Worm (Caenorhabditis elegans) whole organism, L3 larva: ENCODE measurements around the gene C14B1.12.

Experiments
- R02D3.7 ChIP-seq: fragments of 150-350 bp; optimal IDR thresholded peaks from 2 replicates; lab custom pipeline; 2014; ENCODE audit warnings: missing biosample characterization, missing genetic modification characterization
- ZK546.5 ChIP-seq: sonication (generic microtip); optimal IDR thresholded peaks from 2 replicates; lab custom pipeline; 2017; ENCODE audit warnings: missing biosample characterization, missing genetic modification characterization
- aly-2 ChIP-seq: fragments of 150-350 bp; optimal IDR thresholded peaks from 2 replicates; lab custom pipeline; 2014; ENCODE audit warnings: missing biosample characterization, missing genetic modification characterization
- ama-1 ChIP-seq: fragments of 150-350 bp; optimal IDR thresholded peaks from 2 replicates; lab custom pipeline; 2018
- daf-12 ChIP-seq: fragments of 150-350 bp; optimal IDR thresholded peaks from 2 replicates; lab custom pipeline; 2014; ENCODE audit warnings: missing biosample characterization, missing genetic modification reagents, missing genetic modification characterization
- egl-27 ChIP-seq: sonication (generic microtip); optimal IDR thresholded peaks from 4 replicates; lab custom pipeline; 2017; ENCODE audit warnings: missing biosample characterization, missing genetic modification reagents, missing genetic modification characterization
- elt-1 ChIP-seq: fragments of 150-350 bp; optimal IDR thresholded peaks from 2 replicates; lab custom pipeline; 2014; ENCODE audit warnings: missing biosample characterization, missing genetic modification characterization
- elt-2 ChIP-seq: sonication (generic microtip); optimal IDR thresholded peaks from 2 replicates; lab custom pipeline; 2016; ENCODE audit warnings: missing genetic modification reagents, mild to moderate bottlenecking, missing genetic modification characterization, missing compliant biosample characterization
- elt-3 ChIP-seq, 3 experiments: fragments of 150-350 bp in 1 of 3; sonication (generic microtip) in 2 of 3; optimal IDR thresholded peaks; 2 replicates in 2 of 3; 4 replicates in 1 of 3; lab custom pipeline; 2014 to 2017; ENCODE audit warnings: missing biosample characterization in 3 of 3, missing genetic modification characterization in 3 of 3
- eor-1 ChIP-seq, 2 experiments: fragments of 150-350 bp; optimal IDR thresholded peaks; 2 replicates each; lab custom pipeline; 2014 to 2018; ENCODE audit warnings: missing biosample characterization in 2 of 2, missing genetic modification characterization in 2 of 2
- fkh-10 ChIP-seq: sonication (generic microtip); optimal IDR thresholded peaks from 2 replicates; lab custom pipeline; 2017; ENCODE audit warnings: missing biosample characterization, missing genetic modification reagents, missing genetic modification characterization
- fos-1 ChIP-seq: fragments of 150-350 bp; optimal IDR thresholded peaks from 2 replicates; lab custom pipeline; 2014; ENCODE audit warnings: missing biosample characterization, missing genetic modification characterization
- hmg-11 ChIP-seq: sonication (generic microtip); optimal IDR thresholded peaks from 2 replicates; lab custom pipeline; 2016; ENCODE audit warnings: missing genetic modification characterization, missing compliant biosample characterization
- jun-1 ChIP-seq: fragments of 150-350 bp; optimal IDR thresholded peaks from 2 replicates; lab custom pipeline; 2014; ENCODE audit warnings: missing biosample characterization, missing genetic modification reagents, missing genetic modification characterization
- lin-15B ChIP-seq: fragments of 150-350 bp; optimal IDR thresholded peaks from 2 replicates; lab custom pipeline; 2014; ENCODE audit warnings: missing biosample characterization, missing genetic modification characterization
- lin-39 ChIP-seq: fragments of 150-350 bp; optimal IDR thresholded peaks from 2 replicates; lab custom pipeline; 2018; ENCODE audit warnings: missing biosample characterization, missing genetic modification reagents, missing genetic modification characterization
- mdl-1 ChIP-seq: fragments of 150-350 bp; optimal IDR thresholded peaks from 2 replicates; lab custom pipeline; 2014; ENCODE audit warnings: missing biosample characterization, missing genetic modification characterization
- mml-1 ChIP-seq: fragments of 150-350 bp; sonication (generic microtip); optimal IDR thresholded peaks from 3 replicates; lab custom pipeline; 2014; ENCODE audit warnings: missing biosample characterization, missing genetic modification characterization
- nfya-1 ChIP-seq: sonication (generic microtip); optimal IDR thresholded peaks from 2 replicates; lab custom pipeline; 2017; ENCODE audit warnings: missing genetic modification characterization, mild to moderate bottlenecking, missing compliant biosample characterization, antibody characterized with exemption, moderate library complexity; ENCODE audit not compliant: insufficient read depth
- nhr-11 ChIP-seq: fragments of 150-350 bp; optimal IDR thresholded peaks from 2 replicates; lab custom pipeline; 2014; ENCODE audit warnings: missing biosample characterization, missing genetic modification characterization
- nhr-12 ChIP-seq: fragments of 150-350 bp; optimal IDR thresholded peaks from 2 replicates; lab custom pipeline; 2014; ENCODE audit warnings: missing biosample characterization, missing genetic modification characterization
- nhr-237 ChIP-seq: fragments of 150-350 bp; optimal IDR thresholded peaks from 2 replicates; lab custom pipeline; 2014; ENCODE audit warnings: missing biosample characterization, missing genetic modification characterization
- nhr-25 ChIP-seq: sonication (generic microtip); optimal IDR thresholded peaks from 2 replicates; lab custom pipeline; 2017; ENCODE audit warnings: missing biosample characterization, missing genetic modification characterization
- nhr-28 ChIP-seq: fragments of 150-350 bp; optimal IDR thresholded peaks from 2 replicates; lab custom pipeline; 2014; ENCODE audit warnings: missing biosample characterization, missing genetic modification characterization
- nhr-77 ChIP-seq: fragments of 150-350 bp; optimal IDR thresholded peaks from 2 replicates; lab custom pipeline; 2014; ENCODE audit warnings: missing biosample characterization, missing genetic modification characterization
- pqm-1 ChIP-seq: fragments of 150-350 bp; optimal IDR thresholded peaks from 2 replicates; lab custom pipeline; 2017; ENCODE audit warnings: missing biosample characterization, missing genetic modification characterization, inconsistent platforms
- sea-2 ChIP-seq: fragments of 150-350 bp; sonication (generic microtip); optimal IDR thresholded peaks from 4 replicates; lab custom pipeline; 2014; ENCODE audit warnings: missing biosample characterization, missing genetic modification reagents, missing genetic modification characterization
- snpc-4 ChIP-seq: fragments of 150-350 bp; optimal IDR thresholded peaks from 2 replicates; lab custom pipeline; 2014; ENCODE audit warnings: missing biosample characterization, missing genetic modification characterization
- tbx-2 ChIP-seq: sonication (generic microtip); optimal IDR thresholded peaks from 2 replicates; lab custom pipeline; 2016; ENCODE audit warnings: mild to moderate bottlenecking, missing genetic modification characterization, missing compliant biosample characterization
- unc-39 ChIP-seq: sonication (generic microtip); optimal IDR thresholded peaks from 4 replicates; lab custom pipeline; 2017; ENCODE audit warnings: missing biosample characterization, missing genetic modification characterization
- unc-62 ChIP-seq: fragments of 150-350 bp; sonication (generic microtip); optimal IDR thresholded peaks from 4 replicates; lab custom pipeline; 2014; ENCODE audit warnings: missing biosample characterization, missing genetic modification reagents, missing genetic modification characterization
- zag-1 ChIP-seq: fragments of 150-350 bp; optimal IDR thresholded peaks from 2 replicates; lab custom pipeline; 2014; ENCODE audit warnings: missing biosample characterization, missing genetic modification characterization

C14B1.12 gene

ce11 chrIII:3726443-3726842 is 1.7 kb upstream of the C14B1.12 start, which contains the start of gene gldi-5:
TSS of gene gldi-5 (minus strand) at chrIII:3726500.
- TF ChIP-seq nhr-237 (tag; lab: Kevin White, UChicago) (no peak), nfya-1 (tag; lab: Kevin White, UChicago) (no peak), nhr-25 (no peak), nhr-77 (tag; lab: Kevin White, UChicago) (no peak), unc-62 (no peak), elt-3 (tag; optimal IDR thresholded peaks at IDR 0.05; lab: Kevin White, UChicago) (no peak), unc-39 (tag; lab: Kevin White, UChicago) (no peak), nhr-11 (tag; lab: Kevin White, UChicago) (no peak)

DNA sequence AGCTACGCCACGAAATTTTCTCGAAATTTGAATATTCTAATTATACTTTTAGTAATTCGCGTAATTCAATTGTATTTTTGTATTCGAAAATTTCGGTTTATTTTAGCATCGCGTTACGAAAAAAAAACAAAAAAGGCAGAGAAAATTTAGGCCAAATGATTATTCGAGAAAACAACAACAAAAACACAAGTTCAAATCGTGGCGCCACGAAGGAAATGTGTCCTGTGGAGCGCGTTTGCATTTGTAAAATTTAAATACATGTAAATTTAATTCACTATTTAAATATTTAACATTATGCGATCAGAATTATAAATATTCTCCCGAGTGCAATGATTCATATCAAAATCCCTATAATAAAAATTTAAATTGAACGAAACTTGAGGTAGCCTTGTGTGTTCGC is 1.1 kb downstream of the C14B1.12 start:
- TF ChIP-seq ama-1 (lab: Kevin White, UChicago) (no peak), nfya-1 (tag; lab: Kevin White, UChicago) (no peak), daf-12 (tag; lab: Kevin White, UChicago) (no peak), elt-3 (tag; optimal IDR thresholded peaks at IDR 0.05; lab: Kevin White, UChicago) (no peak), nhr-11 (tag; lab: Kevin White, UChicago) (no peak), lin-39 (no peak), eor-1 (tag; optimal IDR thresholded peaks at IDR 0.05; lab: Kevin White, UChicago) (no peak), snpc-4 (no peak), mml-1 (tag; lab: Kevin White, UChicago) (no peak)
- TF ChIP-seq, all 47 proteins: peak for 0

- TF ChIP-seq nhr-77 (tag; lab: Kevin White, UChicago) = no peak
- peak; percentile 51 for TF ChIP-seq lin-15B
- TF ChIP-seq fkh-10 (GFP tag; lab: Kevin White, UChicago) = no peak
- TF ChIP-seq fos-1 = no peak
Observed at ce11 chrIII:3719564-3719963, 5.2 kb downstream of the C14B1.12 start, which contains the start of gene C14B1.8. TSS of gene C14B1.8 (minus strand) at chrIII:3719680.

DNA sequence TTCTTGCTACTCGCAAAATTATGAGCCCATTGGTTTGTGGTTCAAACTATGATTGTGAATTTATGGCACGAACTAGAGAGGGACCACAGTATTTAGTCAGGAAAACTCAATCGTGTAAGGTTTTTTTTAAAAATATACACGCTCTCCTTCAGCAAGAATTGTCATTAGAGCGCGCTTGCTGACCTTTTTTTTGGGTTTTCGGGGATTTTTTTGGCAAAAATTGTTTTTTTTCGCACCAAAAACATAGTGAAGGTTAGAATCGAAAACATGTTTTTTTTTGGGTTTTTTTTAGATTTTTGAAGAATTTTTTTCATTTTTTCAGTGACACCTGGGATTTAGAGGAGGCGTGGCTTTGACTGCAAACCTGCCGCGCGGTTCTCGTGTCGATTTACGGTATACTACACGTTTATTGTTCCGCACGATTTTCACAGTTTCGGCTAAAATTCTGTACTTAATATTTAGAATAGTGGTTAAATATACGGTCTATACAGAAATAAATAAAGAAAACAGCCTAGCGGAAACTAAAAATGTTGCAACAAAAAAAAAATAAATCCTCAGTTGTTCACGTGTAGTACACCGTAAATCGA is 8.6 kb downstream of the C14B1.12 start:
- TF ChIP-seq pqm-1 (no peak), fos-1 (no peak), hmg-11 (peak; percentile 9), jun-1 (tag; lab: Kevin White, UChicago) (no peak), R02D3.7 (tag; lab: Kevin White, UChicago) (peak; percentile 62), elt-2 (tag; lab: Kevin White, UChicago) (no peak)
- TF ChIP-seq, all 47 proteins: peak for 2

DNA sequence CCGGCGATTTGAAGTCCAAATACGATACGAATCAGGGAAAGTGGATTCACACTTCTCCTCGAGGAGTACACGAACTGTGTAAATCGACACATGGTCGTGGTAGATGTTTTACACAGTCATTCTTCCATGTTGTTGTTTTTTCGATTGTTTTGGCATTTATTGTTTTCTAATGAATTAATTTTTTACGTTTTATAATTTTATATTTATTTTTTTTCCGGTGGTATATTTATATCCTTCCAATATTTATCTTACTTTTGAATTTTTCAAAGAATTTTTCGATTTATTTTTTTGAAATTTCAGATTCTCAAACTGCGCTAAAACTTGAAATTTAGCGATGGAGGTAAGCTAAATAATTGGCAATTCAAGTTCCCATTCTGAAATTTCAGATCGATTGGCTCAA is 11.6 kb downstream of the C14B1.12 start, which contains the start of gene nrde-1:
TSS of gene nrde-1 (plus strand) at position 301 of the 400 bp plus-strand sequence.
- no peak for TF ChIP-seq fos-1
- no peak for TF ChIP-seq ama-1 (lab: Kevin White, UChicago)
- no peak for TF ChIP-seq unc-39 (tag; lab: Kevin White, UChicago)
- TF ChIP-seq nhr-11 (tag; lab: Kevin White, UChicago) = no peak
- TF ChIP-seq mml-1 (tag; lab: Kevin White, UChicago) = no peak
- no peak for TF ChIP-seq mdl-1 (tag; lab: Kevin White, UChicago)
- TF ChIP-seq nhr-12 (tag; lab: Kevin White, UChicago) = no peak
- TF ChIP-seq tbx-2 = no peak
- no peak for TF ChIP-seq elt-1 (tag; lab: Kevin White, UChicago)
- no peak for TF ChIP-seq hmg-11
- TF ChIP-seq aly-2 (tag; lab: Kevin White, UChicago) = no peak
- TF ChIP-seq egl-27 = no peak

- TF ChIP-seq unc-62 = no peak
- no peak for TF ChIP-seq unc-39 (tag; lab: Kevin White, UChicago)
- no peak for TF ChIP-seq pqm-1
- no peak for TF ChIP-seq zag-1 (tag; lab: Kevin White, UChicago)
- no peak for TF ChIP-seq eor-1 (tag; optimal IDR thresholded peaks at IDR 0.05; lab: Kevin White, UChicago)
- TF ChIP-seq hmg-11 = no peak
- no peak for TF ChIP-seq nhr-28 (tag; lab: Kevin White, UChicago)
- TF ChIP-seq nfya-1 (tag; lab: Kevin White, UChicago) = no peak
- no peak for TF ChIP-seq ZK546.5 (tag; lab: Kevin White, UChicago)
- no peak for TF ChIP-seq lin-15B
- TF ChIP-seq nhr-11 (tag; lab: Kevin White, UChicago) = no peak
- TF ChIP-seq nhr-25 = no peak
- TF ChIP-seq nhr-12 (tag; lab: Kevin White, UChicago) = no peak
- no peak for TF ChIP-seq sea-2
Observed at ce11 chrIII:3709030-3709429, 15.8 kb downstream of the C14B1.12 start, which contains the start of gene alkb-8. TSS of gene alkb-8 (plus strand) at chrIII:3709330.
